Worm (Caenorhabditis elegans) whole organism, L1 larva: Measurements from ENCODE around the gene F21A3.11.

Experiments used
- C34B4.2 ChIP-seq: sonication (generic microtip); optimal IDR thresholded peaks from 2 replicates; lab custom pipeline; 2017; ENCODE audit warnings: mild to moderate bottlenecking, missing genetic modification characterization, missing compliant biosample characterization
- F16B12.6 ChIP-seq: fragments of 150-350 bp; optimal IDR thresholded peaks from 2 replicates; lab custom pipeline; 2014; ENCODE audit warnings: missing biosample characterization, missing genetic modification characterization
- aha-1 ChIP-seq: fragments of 150-350 bp; optimal IDR thresholded peaks from 2 replicates; lab custom pipeline; 2014; ENCODE audit warnings: missing biosample characterization, missing genetic modification characterization
- aly-2 ChIP-seq: fragments of 150-350 bp; optimal IDR thresholded peaks from 2 replicates; lab custom pipeline; 2014; ENCODE audit warnings: missing biosample characterization, missing genetic modification characterization
- ama-1 ChIP-seq: fragments of 150-350 bp; optimal IDR thresholded peaks from 2 replicates; lab custom pipeline; 2014
- ceh-63 ChIP-seq: fragments of 200-800 bp; sonication (Bioruptor generic); optimal IDR thresholded peaks from 2 replicates; lab custom pipeline; 2018; ENCODE audit warnings: mild to moderate bottlenecking, missing genetic modification characterization, missing compliant biosample characterization
- ces-1 ChIP-seq: fragments of 150-350 bp; optimal IDR thresholded peaks from 2 replicates; lab custom pipeline; 2014; ENCODE audit warnings: missing biosample characterization, missing genetic modification reagents, missing genetic modification characterization
- dsc-1 ChIP-seq: sonication (generic microtip); optimal IDR thresholded peaks from 2 replicates; lab custom pipeline; 2016; ENCODE audit warnings: mild to moderate bottlenecking, missing genetic modification characterization, missing compliant biosample characterization
- efl-1 ChIP-seq, 4 experiments: fragments of 150-350 bp; optimal IDR thresholded peaks in 3 of 4; peaks in 1 of 4; 1 replicate in 1 of 4; 2 replicates in 3 of 4; lab custom pipeline; 2014; ENCODE audit warnings: missing biosample characterization in 2 of 4, missing genetic modification characterization in 2 of 4, missing genetic modification reagents in 2 of 4
- efl-3 ChIP-seq: fragments of 200-800 bp; sonication (Bioruptor generic); optimal IDR thresholded peaks from 2 replicates; lab custom pipeline; 2018; ENCODE audit warnings: mild to moderate bottlenecking, missing genetic modification characterization, missing compliant biosample characterization
- egl-27 ChIP-seq, 2 experiments: fragments of 150-350 bp in 1 of 2; sonication (generic microtip); optimal IDR thresholded peaks; 3 replicates each; lab custom pipeline; 2017 to 2018; ENCODE audit warnings: missing biosample characterization in 2 of 2, missing genetic modification characterization in 2 of 2, missing genetic modification reagents in 2 of 2
- elt-3 ChIP-seq, 6 experiments: fragments of 150-350 bp in 1 of 6; sonication (generic microtip); optimal IDR thresholded peaks; 2 replicates each; lab custom pipeline; 2017 to 2018; ENCODE audit warnings: missing biosample characterization in 6 of 6, missing genetic modification characterization in 6 of 6, inconsistent platforms in 1 of 6
- ets-5 ChIP-seq: fragments of 200-800 bp; sonication (Bioruptor generic); IDR thresholded peaks from 2 replicates; pipeline ENCODE4 v1.3.6; 2022; ENCODE audit warnings: missing genetic modification characterization, missing compliant biosample characterization
- fkh-10 ChIP-seq: sonication (generic microtip); optimal IDR thresholded peaks from 2 replicates; lab custom pipeline; 2017; ENCODE audit warnings: missing biosample characterization, missing genetic modification reagents, missing genetic modification characterization
- fkh-8 ChIP-seq: sonication (generic microtip); optimal IDR thresholded peaks from 2 replicates; lab custom pipeline; 2016; ENCODE audit warnings: mild to moderate bottlenecking, missing genetic modification characterization, missing compliant biosample characterization
- hpl-2 ChIP-seq: fragments of 150-350 bp; optimal IDR thresholded peaks from 2 replicates; lab custom pipeline; 2014; ENCODE audit warnings: missing biosample characterization, missing genetic modification reagents, missing genetic modification characterization
- isw-1 ChIP-seq: fragments of 200-800 bp; sonication (Bioruptor generic); IDR thresholded peaks from 2 replicates; pipeline ENCODE4 v1.3.6; 2022; ENCODE audit warnings: missing genetic modification characterization, missing compliant biosample characterization
- lin-14 ChIP-seq: fragments of 200-800 bp; sonication (Bioruptor generic); optimal IDR thresholded peaks from 2 replicates; lab custom pipeline; 2018; ENCODE audit warnings: mild to moderate bottlenecking, missing genetic modification characterization, moderate library complexity, missing compliant biosample characterization
- lir-3 ChIP-seq: sonication (generic microtip); optimal IDR thresholded peaks from 2 replicates; lab custom pipeline; 2016; ENCODE audit warnings: mild to moderate bottlenecking, missing genetic modification characterization, moderate library complexity, missing compliant biosample characterization; ENCODE audit not compliant: poor library complexity
- lsy-2 ChIP-seq, 2 experiments: fragments of 150-350 bp; optimal IDR thresholded peaks; 2 replicates each; lab custom pipeline; 2014; ENCODE audit warnings: missing biosample characterization in 2 of 2, missing genetic modification characterization in 2 of 2
- mab-9 ChIP-seq: fragments of 200-800 bp; sonication (Bioruptor generic); IDR thresholded peaks from 2 replicates; pipeline ENCODE4 v1.3.6; 2022; ENCODE audit warnings: missing genetic modification reagents, missing genetic modification characterization, missing compliant biosample characterization
- mdl-1 ChIP-seq, 2 experiments: fragments of 150-350 bp; optimal IDR thresholded peaks; 2 replicates each; lab custom pipeline; 2014 to 2017; ENCODE audit warnings: missing biosample characterization in 2 of 2, missing genetic modification characterization in 2 of 2, inconsistent platforms in 1 of 2
- nhr-11 ChIP-seq: fragments of 150-350 bp; optimal IDR thresholded peaks from 2 replicates; lab custom pipeline; 2014; ENCODE audit warnings: missing biosample characterization, missing genetic modification characterization
- nhr-12 ChIP-seq: sonication (generic microtip); optimal IDR thresholded peaks from 2 replicates; lab custom pipeline; 2017; ENCODE audit warnings: missing biosample characterization, missing genetic modification characterization
- nhr-19 ChIP-seq: fragments of 200-800 bp; sonication (Bioruptor generic); conservative IDR thresholded peaks from 2 replicates; pipeline ENCODE4 v1.3.6; 2022; ENCODE audit warnings: missing genetic modification characterization, missing compliant biosample characterization
- nhr-20 ChIP-seq: sonication (generic microtip); optimal IDR thresholded peaks from 2 replicates; lab custom pipeline; 2016; ENCODE audit warnings: mild to moderate bottlenecking, missing genetic modification characterization, missing compliant biosample characterization
- nhr-47 ChIP-seq: sonication (generic microtip); optimal IDR thresholded peaks from 2 replicates; lab custom pipeline; 2016; ENCODE audit warnings: mild to moderate bottlenecking, missing genetic modification characterization, moderate library complexity, missing compliant biosample characterization
- nhr-77 ChIP-seq: fragments of 150-350 bp; optimal IDR thresholded peaks from 2 replicates; lab custom pipeline; 2014; ENCODE audit warnings: missing biosample characterization, missing genetic modification characterization
- nhr-85 ChIP-seq: sonication (generic microtip); peaks from one replicate; lab custom pipeline; 2016; ENCODE audit warnings: missing genetic modification characterization, inconsistent platforms, missing compliant biosample characterization
- nhr-90 ChIP-seq: sonication (generic microtip); optimal IDR thresholded peaks from 2 replicates; lab custom pipeline; 2016; ENCODE audit warnings: mild to moderate bottlenecking, missing genetic modification characterization, missing compliant biosample characterization; ENCODE audit not compliant: poor library complexity
- pag-3 ChIP-seq: sonication (generic microtip); optimal IDR thresholded peaks from 2 replicates; lab custom pipeline; 2017; ENCODE audit warnings: missing genetic modification characterization, mild to moderate bottlenecking, missing compliant biosample characterization, antibody characterized with exemption, borderline replicate concordance; ENCODE audit not compliant: insufficient read depth
- rnt-1 ChIP-seq: sonication (generic microtip); optimal IDR thresholded peaks from 2 replicates; lab custom pipeline; 2016; ENCODE audit warnings: mild to moderate bottlenecking, missing genetic modification characterization, moderate library complexity, missing compliant biosample characterization
- snu-23 ChIP-seq: sonication (generic microtip); optimal IDR thresholded peaks from 2 replicates; lab custom pipeline; 2016; ENCODE audit warnings: missing genetic modification characterization, missing compliant biosample characterization
- sox-4 ChIP-seq: sonication (generic microtip); optimal IDR thresholded peaks from 2 replicates; lab custom pipeline; 2016; ENCODE audit warnings: missing genetic modification characterization, missing compliant biosample characterization
- swsn-7 ChIP-seq: sonication (generic microtip); optimal IDR thresholded peaks from 2 replicates; lab custom pipeline; 2016; ENCODE audit warnings: missing genetic modification characterization, missing compliant biosample characterization
- tbx-2 ChIP-seq: sonication (generic microtip); optimal IDR thresholded peaks from 2 replicates; lab custom pipeline; 2016; ENCODE audit warnings: missing genetic modification characterization, missing compliant biosample characterization
- unc-130 ChIP-seq: fragments of 150-350 bp; optimal IDR thresholded peaks from 2 replicates; lab custom pipeline; 2017; ENCODE audit warnings: missing biosample characterization, missing genetic modification characterization, inconsistent platforms
- unc-30 ChIP-seq: sonication (generic microtip); optimal IDR thresholded peaks from 2 replicates; lab custom pipeline; 2017; ENCODE audit warnings: missing biosample characterization, missing genetic modification characterization
- unc-62 ChIP-seq: fragments of 150-350 bp; optimal IDR thresholded peaks from 2 replicates; lab custom pipeline; 2014; ENCODE audit warnings: missing biosample characterization, missing genetic modification reagents, missing genetic modification characterization
- unc-86 ChIP-seq: sonication (generic microtip); optimal IDR thresholded peaks from 2 replicates; lab custom pipeline; 2016; ENCODE audit warnings: missing genetic modification characterization, missing compliant biosample characterization
- unc-98 ChIP-seq: fragments of 200-800 bp; sonication (Bioruptor generic); IDR thresholded peaks from 2 replicates; pipeline ENCODE4 v1.3.6; 2022; ENCODE audit warnings: missing genetic modification characterization, missing compliant biosample characterization
- xbp-1 ChIP-seq: sonication (generic microtip); optimal IDR thresholded peaks from 2 replicates; lab custom pipeline; 2016; ENCODE audit warnings: missing genetic modification characterization, missing compliant biosample characterization

Gene F21A3.11

ce11 chrV:15569702-15570430 lies 36.9 kb upstream of the F21A3.11 start, which contains the start of gene lsm-5 (continued):
- TF ChIP-seq unc-130 (tag; lab: Kevin White, UChicago) = peak; percentile 50
- no peak for TF ChIP-seq egl-27 (tag; optimal IDR thresholded peaks at IDR 0.05; lab: Kevin White, UChicago)
- TF ChIP-seq lsy-2 (tag; optimal IDR thresholded peaks at IDR 0.05; lab: Kevin White, UChicago) = peak; percentile 65 to 82
- peak; percentile 32 for TF ChIP-seq swsn-7 (tag; lab: Kevin White, UChicago)
- no peak for TF ChIP-seq unc-62 (GFP tag; lab: Kevin White, UChicago)
- no peak for TF ChIP-seq nhr-85 (tag; lab: Kevin White, UChicago)
- TF ChIP-seq mdl-1 (tag; optimal IDR thresholded peaks at IDR 0.05; lab: Kevin White, UChicago) = peak in 1 of 2 experiments; percentile 26
- TF ChIP-seq hpl-2 = no peak
- TF ChIP-seq lir-3 = no peak
- no peak for TF ChIP-seq nhr-11
- no peak for TF ChIP-seq mab-9 (GFP tag; lab: Robert Waterston, UW)
- peak; percentile 64 for TF ChIP-seq nhr-19 (GFP tag; lab: Robert Waterston, UW)
- no peak for TF ChIP-seq C34B4.2 (tag; lab: Kevin White, UChicago)
- peak; percentile 13 for TF ChIP-seq nhr-90 (tag; lab: Kevin White, UChicago)
- TF ChIP-seq nhr-47 = peak; percentile 55
- TF ChIP-seq unc-98 = no peak
- peak; percentile 96 to 97 for TF ChIP-seq efl-1 (optimal IDR thresholded peaks at IDR 0.05; lab: Kevin White, UChicago)
- TF ChIP-seq efl-1 (GFP tag; optimal IDR thresholded peaks at IDR 0.05 in 1 of 2; lab: Kevin White, UChicago) = peak; percentile 95 to 99
- TF ChIP-seq fkh-10 (GFP tag; lab: Kevin White, UChicago) = no peak
- TF ChIP-seq aha-1 = no peak
- TF ChIP-seq pag-3 = no peak
- no peak for TF ChIP-seq nhr-12 (tag; lab: Kevin White, UChicago)
- TF ChIP-seq nhr-77 (tag; lab: Kevin White, UChicago) = peak; percentile 34
- TF ChIP-seq snu-23 (GFP tag; lab: Kevin White, UChicago) = peak; percentile 62
- TF ChIP-seq tbx-2 (tag; lab: Kevin White, UChicago) = peak; percentile 63
- peak; percentile 4 for TF ChIP-seq fkh-8 (tag; lab: Kevin White, UChicago)
- no peak for TF ChIP-seq ceh-63 (GFP tag; lab: Kevin White, UChicago)
- no peak for TF ChIP-seq ces-1 (GFP tag; lab: Kevin White, UChicago)
- TF ChIP-seq aly-2 (tag; lab: Kevin White, UChicago) = peak; percentile 93
- peak; percentile 63 for TF ChIP-seq lin-14 (GFP tag; lab: Kevin White, UChicago)
- peak; percentile 39 for TF ChIP-seq isw-1
- peak in 1 of 6 experiments; percentile 58 for TF ChIP-seq elt-3 (tag; optimal IDR thresholded peaks at IDR 0.05; lab: Kevin White, UChicago)
- TF ChIP-seq dsc-1 (tag; lab: Kevin White, UChicago) = no peak
- peak; percentile 95 for TF ChIP-seq ama-1 (lab: Kevin White, UChicago)
- peak; percentile 48 for TF ChIP-seq xbp-1 (tag; lab: Kevin White, UChicago)
- TF ChIP-seq efl-3 = no peak
- TF ChIP-seq unc-30 (tag; lab: Kevin White, UChicago) = no peak
- TF ChIP-seq rnt-1 (tag; lab: Kevin White, UChicago) = peak; percentile 51
- no peak for TF ChIP-seq ets-5 (GFP tag; lab: Robert Waterston, UW)
- TF ChIP-seq F16B12.6 = peak; percentile 19
- peak; percentile 43 for TF ChIP-seq nhr-20 (tag; lab: Kevin White, UChicago)
- peak; percentile 5 for TF ChIP-seq unc-86
- no peak for TF ChIP-seq sox-4 (tag; lab: Kevin White, UChicago)
